Fruit fly (Drosophila melanogaster): ENCODE data around the gene RpS19b.

The RpS19b gene

dm6 chr3R:23887096-23887421 is 46.3 kb downstream of the RpS19b start (continued):
- TF ChIP-seq CG6175 (GFP tag; IDR thresholded peaks at IDR 0.05), result peak; percentile 58; the same call in 1 of the 3 replicates
- TF ChIP-seq sr (GFP tag; IDR thresholded peaks at IDR 0.05), result peak; percentile 46; the same call in 2 of the 3 replicates
- TF ChIP-seq Taf1 (GFP tag; IDR thresholded peaks at IDR 0.05), result peak; percentile 61
- peak; percentile 32; the same call in 1 of the 2 replicates for TF ChIP-seq GATAe (GFP tag; conservative IDR thresholded peaks at IDR 0.05)
- peak; percentile 98 for TF ChIP-seq CG2712 (tag; optimal IDR thresholded peaks at IDR 0.05)
- TF ChIP-seq sima (GFP tag; optimal IDR thresholded peaks at IDR 0.05), result no peak
- TF ChIP-seq caup (GFP tag; optimal IDR thresholded peaks at IDR 0.05; ENCODE audit: severe bottlenecking), result peak; percentile 80
- TF ChIP-seq ewg (GFP tag; optimal IDR thresholded peaks at IDR 0.05), result peak; percentile 85
- peak; percentile 23 for TF ChIP-seq NC2α (GFP tag; optimal IDR thresholded peaks at IDR 0.05)
- peak; percentile 93 for TF ChIP-seq CG1233 (GFP tag; optimal IDR thresholded peaks at IDR 0.05)
- no peak for TF ChIP-seq HLH4C (GFP tag; IDR thresholded peaks at IDR 0.05; ENCODE audit: partially characterized antibody)
- peak; percentile 86 for TF ChIP-seq trh (GFP tag; optimal IDR thresholded peaks at IDR 0.05)
- peak in 1 of 2 experiments; percentile 58 for TF ChIP-seq tll (GFP tag; optimal IDR thresholded peaks at IDR 0.05)
- peak; percentile 38 to 72 for TF ChIP-seq chif (GFP tag; optimal IDR thresholded peaks at IDR 0.05)
- TF ChIP-seq gro (GFP tag; optimal IDR thresholded peaks at IDR 0.05), result no peak
- no peak for TF ChIP-seq eyg (GFP tag; optimal IDR thresholded peaks at IDR 0.05)
- peak; percentile 88 for TF ChIP-seq Fer3 (tag; optimal IDR thresholded peaks at IDR 0.05)
- no peak for TF ChIP-seq ham (GFP tag; IDR thresholded peaks at IDR 0.05)
- TF ChIP-seq CG12391 (tag; optimal IDR thresholded peaks at IDR 0.05), result peak; percentile 97
- peak; percentile 45 for TF ChIP-seq Mad (GFP tag; optimal IDR thresholded peaks at IDR 0.05)
- peak; percentile 70 for TF ChIP-seq z (GFP tag; IDR thresholded peaks at IDR 0.05)
- peak; percentile 8 for TF ChIP-seq NK7.1 (GFP tag; optimal IDR thresholded peaks at IDR 0.05)
- peak; percentile 55 for TF ChIP-seq Bdp1 (GFP tag; optimal IDR thresholded peaks at IDR 0.05)
- TF ChIP-seq Awh (GFP tag; IDR thresholded peaks at IDR 0.05), result peak; percentile 96
- TF ChIP-seq CG18011 (GFP tag; optimal IDR thresholded peaks at IDR 0.05), result peak; percentile 40
- peak; percentile 78 for TF ChIP-seq CrebB (tag; optimal IDR thresholded peaks at IDR 0.05)
- TF ChIP-seq CG6683 (GFP tag; optimal IDR thresholded peaks at IDR 0.05), result peak; percentile 63
- TF ChIP-seq pan (optimal IDR thresholded peaks at IDR 0.05), result no peak
- peak in 1 of 2 experiments; percentile 90 for TF ChIP-seq pan (GFP tag; optimal IDR thresholded peaks at IDR 0.05 in 1 of 2, IDR thresholded peaks at IDR 0.05 in 1 of 2)
- peak; percentile 88 for TF ChIP-seq CG3847 (GFP tag; IDR thresholded peaks at IDR 0.05)
- no peak for TF ChIP-seq Myb (GFP tag; optimal IDR thresholded peaks at IDR 0.05)
- peak; percentile 78 for TF ChIP-seq CG6654 (GFP tag; optimal IDR thresholded peaks at IDR 0.05)
- peak; percentile 99 for TF ChIP-seq dmrt11E (tag; optimal IDR thresholded peaks at IDR 0.05)
- peak; percentile 82 for TF ChIP-seq bowl (GFP tag; IDR thresholded peaks at IDR 0.05)
- TF ChIP-seq zen2 (GFP tag; IDR thresholded peaks at IDR 0.05; ENCODE audit: partially characterized antibody), result no peak
- TF ChIP-seq ttk (GFP tag; IDR thresholded peaks at IDR 0.05), result peak; percentile 94
- TF ChIP-seq CG11398 (GFP tag; optimal IDR thresholded peaks at IDR 0.05), result no peak
- TF ChIP-seq Doc2 (GFP tag; IDR thresholded peaks at IDR 0.05), result no peak
- peak; percentile 84 for TF ChIP-seq Nf-YA (GFP tag; IDR thresholded peaks at IDR 0.05)
- peak; percentile 90 for TF ChIP-seq CG3407 (GFP tag; optimal IDR thresholded peaks at IDR 0.05)
- TF ChIP-seq emc (GFP tag; optimal IDR thresholded peaks at IDR 0.05), result no peak
- TF ChIP-seq CG12236 (GFP tag; optimal IDR thresholded peaks at IDR 0.05), result peak; percentile 11
- peak; percentile 92 for TF ChIP-seq sqz (GFP tag; optimal IDR thresholded peaks at IDR 0.05)
- TF ChIP-seq Asciz (GFP tag; optimal IDR thresholded peaks at IDR 0.05), result peak; percentile 92
- TF ChIP-seq CG9609 (GFP tag; optimal IDR thresholded peaks at IDR 0.05), result peak; percentile 35
- peak; percentile 35 for TF ChIP-seq Atf-2 (GFP tag; optimal IDR thresholded peaks at IDR 0.05)
- peak; percentile 88 for TF ChIP-seq CG5245 (GFP tag; optimal IDR thresholded peaks at IDR 0.05)
- no peak for TF ChIP-seq CG34224 (GFP tag; IDR thresholded peaks at IDR 0.05; ENCODE audit: partially characterized antibody)
- TF ChIP-seq tin (GFP tag; optimal IDR thresholded peaks at IDR 0.05), result peak; percentile 92
- TF ChIP-seq NC2β (GFP tag; optimal IDR thresholded peaks at IDR 0.05), result peak; percentile 51
- TF ChIP-seq CG16813 (GFP tag; IDR thresholded peaks at IDR 0.05; ENCODE audit: partially characterized antibody), result no peak
- no peak for TF ChIP-seq Ets65A (GFP tag)
